Fruit fly (Drosophila melanogaster): ENCODE measurements around the gene mtDNA-helicase.

mtDNA-helicase gene

DNA sequence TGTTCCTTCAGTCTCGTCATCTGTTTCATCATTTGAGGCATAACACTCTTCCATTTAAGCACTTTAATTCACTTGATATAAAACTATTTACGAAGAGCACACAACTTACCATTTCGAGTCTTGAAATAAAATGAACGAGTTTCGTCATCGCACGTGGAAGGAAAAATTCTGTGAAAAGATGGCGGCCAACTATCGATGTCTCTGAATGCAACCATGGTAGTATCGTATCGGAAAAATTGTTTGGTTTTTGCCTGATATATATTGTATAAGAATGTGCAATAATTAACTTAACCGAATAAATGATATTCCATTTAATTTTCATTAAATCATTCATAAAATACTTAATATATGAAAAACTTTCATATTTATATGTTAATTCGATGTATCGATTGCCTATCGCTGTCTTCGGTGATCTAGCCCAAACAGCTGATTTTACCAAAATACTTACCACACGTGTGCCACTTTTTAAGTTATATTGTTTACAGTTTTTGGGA, 1.7 kb upstream of the mtDNA-helicase start, which contains the start of gene Bka (continued):
- peak; percentile 99 for TF ChIP-seq CG16813 (GFP tag; IDR thresholded peaks at IDR 0.05; ENCODE audit: partially characterized antibody)
- TF ChIP-seq chif (GFP tag; optimal IDR thresholded peaks at IDR 0.05), result no peak
- no peak for TF ChIP-seq CG1647 (GFP tag; optimal IDR thresholded peaks at IDR 0.05)
- peak; percentile 91 for TF ChIP-seq dm (GFP tag; optimal IDR thresholded peaks at IDR 0.05)
- TF ChIP-seq bab2 (GFP tag; optimal IDR thresholded peaks at IDR 0.05), result no peak
- peak; percentile 34 for TF ChIP-seq Spps (tag; optimal IDR thresholded peaks at IDR 0.05)
- no peak for TF ChIP-seq da (GFP tag; optimal IDR thresholded peaks at IDR 0.05)
- no peak for TF ChIP-seq p53 (GFP tag; optimal IDR thresholded peaks at IDR 0.05)
- TF ChIP-seq Atf-2 (GFP tag; optimal IDR thresholded peaks at IDR 0.05), result no peak
- no peak for TF ChIP-seq Hmx (GFP tag; optimal IDR thresholded peaks at IDR 0.05)
- TF ChIP-seq CG2889 (GFP tag; IDR thresholded peaks at IDR 0.05), result no peak
- peak; percentile 66 for TF ChIP-seq Nf-YB (GFP tag; optimal IDR thresholded peaks at IDR 0.05)
- peak; percentile 89 for TF ChIP-seq CG12659 (GFP tag; optimal IDR thresholded peaks at IDR 0.05)
- TF ChIP-seq CG15269 (tag; optimal IDR thresholded peaks at IDR 0.05), result peak; percentile 24
- TF ChIP-seq H2.0 (GFP tag; IDR thresholded peaks at IDR 0.05), result no peak
- no peak for TF ChIP-seq CG6689 (GFP tag; IDR thresholded peaks at IDR 0.05)
- TF ChIP-seq Dip3 (GFP tag; optimal IDR thresholded peaks at IDR 0.05), result no peak
- peak; percentile 26 for TF ChIP-seq pfk (GFP tag; optimal IDR thresholded peaks at IDR 0.05)
- TF ChIP-seq tio (GFP tag; optimal IDR thresholded peaks at IDR 0.05), result no peak
- TF ChIP-seq CG16815 (GFP tag; optimal IDR thresholded peaks at IDR 0.05), result no peak
- TF ChIP-seq Ets65A (GFP tag), result no peak
- TF ChIP-seq tup (GFP tag; optimal IDR thresholded peaks at IDR 0.05), result peak; percentile 13
- no peak for TF ChIP-seq br (optimal IDR thresholded peaks at IDR 0.05)
- TF ChIP-seq CG17385 (GFP tag; optimal IDR thresholded peaks at IDR 0.05), result peak; percentile 79
- no peak for TF ChIP-seq yki (optimal IDR thresholded peaks at IDR 0.05)
- peak; percentile 49 for TF ChIP-seq CG12155 (GFP tag; optimal IDR thresholded peaks at IDR 0.05)
- TF ChIP-seq sima (GFP tag; optimal IDR thresholded peaks at IDR 0.05), result no peak
- TF ChIP-seq CG9609 (GFP tag; optimal IDR thresholded peaks at IDR 0.05), result no peak
- TF ChIP-seq CG17328 (GFP tag; IDR thresholded peaks at IDR 0.05), result peak; percentile 46; the same call in 1 of the 2 replicates
- peak; percentile 59 for TF ChIP-seq CG10979 (tag; optimal IDR thresholded peaks at IDR 0.05)
- TF ChIP-seq ase (GFP tag; IDR thresholded peaks at IDR 0.05), result no peak
- peak; percentile 37 for TF ChIP-seq CG4707 (GFP tag; optimal IDR thresholded peaks at IDR 0.05)
- TF ChIP-seq disco-r (GFP tag; optimal IDR thresholded peaks at IDR 0.05), result no peak
- TF ChIP-seq Trl (optimal IDR thresholded peaks at IDR 0.05), result no peak
- TF ChIP-seq Trl (GFP tag; optimal IDR thresholded peaks at IDR 0.05), result peak; percentile 25
- peak; percentile 65 for TF ChIP-seq CG7987 (GFP tag; optimal IDR thresholded peaks at IDR 0.05)
- TF ChIP-seq CG2875 (GFP tag; optimal IDR thresholded peaks at IDR 0.05), result peak; percentile 8
- TF ChIP-seq Six4 (GFP tag; optimal IDR thresholded peaks at IDR 0.05), result no peak
- TF ChIP-seq NfI (GFP tag; optimal IDR thresholded peaks at IDR 0.05), result peak; percentile 68
- no peak for TF ChIP-seq Optix (GFP tag; IDR thresholded peaks at IDR 0.05)
- TF ChIP-seq run (tag; optimal IDR thresholded peaks at IDR 0.05), result no peak
- TF ChIP-seq Side (GFP tag; optimal IDR thresholded peaks at IDR 0.05), result no peak
- TF ChIP-seq Nf-YC (tag; optimal IDR thresholded peaks at IDR 0.05), result peak; percentile 63
- TF ChIP-seq grn (GFP tag; optimal IDR thresholded peaks at IDR 0.05), result no peak
- no peak for TF ChIP-seq CG8765 (GFP tag; IDR thresholded peaks at IDR 0.05)
- TF ChIP-seq lola (GFP tag; optimal IDR thresholded peaks at IDR 0.05), result peak in 1 of 3 experiments; percentile 45
- TF ChIP-seq lab (GFP tag; optimal IDR thresholded peaks at IDR 0.05), result peak; percentile 72
- TF ChIP-seq CG10321 (GFP tag; IDR thresholded peaks at IDR 0.05), result no peak
- peak; percentile 55; the same call in 1 of the 3 replicates for TF ChIP-seq CG34422 (GFP tag; IDR thresholded peaks at IDR 0.05)
- TF ChIP-seq E2f2 (GFP tag; IDR thresholded peaks at IDR 0.05), result peak; percentile 79
- peak; percentile 78 for TF ChIP-seq CG1603 (tag; optimal IDR thresholded peaks at IDR 0.05)
- TF ChIP-seq slou (GFP tag; optimal IDR thresholded peaks at IDR 0.05), result no peak

Data from whole organism, embryonic.